Worm (Caenorhabditis elegans): ENCODE measurements around the gene C45B2.6.

Gene C45B2.6

ce11 chrX:6065936-6066452 is 13.3 kb downstream of the C45B2.6 start, which contains the start of gene ptr-4:
Gene ptr-4 (minus strand): TSS chrX:6065986.
- TF ChIP-seq nhr-76 (tag; optimal IDR thresholded peaks at IDR 0.05) = no peak
- no peak for TF ChIP-seq snpc-4 (tag; optimal IDR thresholded peaks at IDR 0.05)
- TF ChIP-seq hlh-1 (tag; optimal IDR thresholded peaks at IDR 0.05) = no peak
- no peak for TF ChIP-seq lin-13 (tag; optimal IDR thresholded peaks at IDR 0.05)
- TF ChIP-seq cnd-1 (tag; optimal IDR thresholded peaks at IDR 0.05) = no peak
- TF ChIP-seq blmp-1 (tag; optimal IDR thresholded peaks at IDR 0.05) = no peak
- no peak for TF ChIP-seq ceh-39 (tag; optimal IDR thresholded peaks at IDR 0.05)
- no peak for TF ChIP-seq tbx-8 (GFP tag; optimal IDR thresholded peaks at IDR 0.05)
- TF ChIP-seq nhr-12 (tag; optimal IDR thresholded peaks at IDR 0.05) = no peak
- TF ChIP-seq flh-1 (GFP tag; optimal IDR thresholded peaks at IDR 0.05) = no peak
- no peak for TF ChIP-seq elt-3 (tag; optimal IDR thresholded peaks at IDR 0.05)
- TF ChIP-seq zip-8 (tag; optimal IDR thresholded peaks at IDR 0.05) = no peak
- no peak for TF ChIP-seq drap-1 (GFP tag; optimal IDR thresholded peaks at IDR 0.05)
- TF ChIP-seq ces-1 (GFP tag; optimal IDR thresholded peaks at IDR 0.05) = no peak
- no peak for TF ChIP-seq mep-1 (tag; optimal IDR thresholded peaks at IDR 0.05)
- no peak for TF ChIP-seq nhr-2 (tag; optimal IDR thresholded peaks at IDR 0.05)

- peak; percentile 82 for TF ChIP-seq ham-2 (GFP tag; optimal IDR thresholded peaks at IDR 0.05)
- peak; percentile 79 for TF ChIP-seq elt-1 (tag; optimal IDR thresholded peaks at IDR 0.05; ENCODE audit: borderline replicate concordance, insufficient read depth)
- TF ChIP-seq ceh-83 (GFP tag; optimal IDR thresholded peaks at IDR 0.05) = no peak
These were observed 13.9 kb downstream of the C45B2.6 start for ce11 chrX:6066618-6067017.

ce11 chrX:6075209-6075608 is 22.5 kb downstream of the C45B2.6 start, which contains the start of gene lgc-58:
Gene lgc-58 (plus strand): TSS chrX:6075509.
- TF ChIP-seq mls-2 (tag; optimal IDR thresholded peaks at IDR 0.05) = no peak
- TF ChIP-seq lsy-2 (tag; optimal IDR thresholded peaks at IDR 0.05) = no peak
- TF ChIP-seq elt-1 (tag; optimal IDR thresholded peaks at IDR 0.05; ENCODE audit: borderline replicate concordance, insufficient read depth) = no peak
- no peak for TF ChIP-seq snpc-4 (tag; optimal IDR thresholded peaks at IDR 0.05)
- TF ChIP-seq unc-120 (tag; optimal IDR thresholded peaks at IDR 0.05; ENCODE audit: poor library complexity, severe bottlenecking) = no peak
- TF ChIP-seq mep-1 (tag; optimal IDR thresholded peaks at IDR 0.05) = no peak
- no peak for TF ChIP-seq bed-3 (GFP tag; optimal IDR thresholded peaks at IDR 0.05)
- TF ChIP-seq unc-62 (GFP tag; optimal IDR thresholded peaks at IDR 0.05) = no peak
- TF ChIP-seq lin-32 (GFP tag; optimal IDR thresholded peaks at IDR 0.05) = no peak
- no peak for TF ChIP-seq sem-2 (GFP tag; optimal IDR thresholded peaks at IDR 0.05)
- TF ChIP-seq lin-13 (tag; optimal IDR thresholded peaks at IDR 0.05) = no peak
- no peak for TF ChIP-seq mab-5 (tag; optimal IDR thresholded peaks at IDR 0.05)
- no peak for TF ChIP-seq nhr-237 (tag; optimal IDR thresholded peaks at IDR 0.05)
- no peak for TF ChIP-seq elt-3 (tag; optimal IDR thresholded peaks at IDR 0.05)
- no peak for TF ChIP-seq blmp-1 (tag; optimal IDR thresholded peaks at IDR 0.05)
- TF ChIP-seq ztf-11 (tag; optimal IDR thresholded peaks at IDR 0.05) = no peak
- TF ChIP-seq ceh-43 (GFP tag; optimal IDR thresholded peaks at IDR 0.05) = no peak
- no peak for TF ChIP-seq drap-1 (GFP tag; optimal IDR thresholded peaks at IDR 0.05)

ce11 chrX:6081793-6082192 is 29.1 kb downstream of the C45B2.6 start:
- TF ChIP-seq drap-1 (GFP tag; optimal IDR thresholded peaks at IDR 0.05) = no peak
- TF ChIP-seq unc-39 (tag; optimal IDR thresholded peaks at IDR 0.05) = no peak

- no peak for TF ChIP-seq nhr-76 (tag; optimal IDR thresholded peaks at IDR 0.05)
- no peak for TF ChIP-seq unc-120 (tag; optimal IDR thresholded peaks at IDR 0.05; ENCODE audit: poor library complexity, severe bottlenecking)
- no peak for TF ChIP-seq elt-3 (tag; optimal IDR thresholded peaks at IDR 0.05)
- TF ChIP-seq lin-32 (GFP tag; optimal IDR thresholded peaks at IDR 0.05) = no peak
- TF ChIP-seq flh-1 (GFP tag; optimal IDR thresholded peaks at IDR 0.05) = no peak
- no peak for TF ChIP-seq nhr-12 (tag; optimal IDR thresholded peaks at IDR 0.05)
- no peak for TF ChIP-seq mab-5 (tag; optimal IDR thresholded peaks at IDR 0.05)
- TF ChIP-seq cnd-1 (tag; optimal IDR thresholded peaks at IDR 0.05) = no peak
- TF ChIP-seq ceh-43 (GFP tag; optimal IDR thresholded peaks at IDR 0.05) = no peak
- TF ChIP-seq snpc-4 (tag; optimal IDR thresholded peaks at IDR 0.05) = no peak
- TF ChIP-seq mls-2 (tag; optimal IDR thresholded peaks at IDR 0.05) = no peak
- TF ChIP-seq ceh-83 (GFP tag; optimal IDR thresholded peaks at IDR 0.05) = no peak
- TF ChIP-seq nhr-28 (tag; optimal IDR thresholded peaks at IDR 0.05) = no peak
- TF ChIP-seq sem-2 (GFP tag; optimal IDR thresholded peaks at IDR 0.05) = no peak
- TF ChIP-seq ztf-11 (tag; optimal IDR thresholded peaks at IDR 0.05) = no peak
- TF ChIP-seq blmp-1 (tag; optimal IDR thresholded peaks at IDR 0.05) = no peak
- no peak for TF ChIP-seq unc-39 (tag; optimal IDR thresholded peaks at IDR 0.05)
These were observed 30.0 kb downstream of the C45B2.6 start, which contains the start of gene C45B2.3 for ce11 chrX:6082660-6083059. Gene C45B2.3 (plus strand): TSS chrX:6082960.

All from whole organism, mixed stage, embryonic.